Fruit fly (Drosophila melanogaster) whole organism, wandering third instar larva: ENCODE data around the gene Polr2D.

Experiments
- CrebA ChIP-seq: fragments of 200-800 bp; sonication (Bioruptor generic); optimal IDR thresholded peaks from 2 replicates; lab custom pipeline; 2016; ENCODE audit warnings: missing biosample characterization, mild to moderate bottlenecking, missing genetic modification characterization, borderline replicate concordance
- Dfd ChIP-seq: fragments of >200 bp; optimal IDR thresholded peaks from 2 replicates; lab custom pipeline; 2017; ENCODE audit warnings: missing biosample characterization, missing genetic modification characterization
- GATAd ChIP-seq: sonication (Bioruptor generic); optimal IDR thresholded peaks from 2 replicates; lab custom pipeline; 2016; ENCODE audit warnings: missing biosample characterization, missing genetic modification characterization
- HLH106 ChIP-seq: fragments of 200-800 bp; optimal IDR thresholded peaks from 3 replicates; lab custom pipeline; 2019; ENCODE audit warnings: missing biosample characterization, mild to moderate bottlenecking, missing genetic modification characterization, moderate library complexity
- Hnf4 ChIP-seq: fragments of 200-800 bp; sonication (Bioruptor generic); optimal IDR thresholded peaks from 2 replicates; lab custom pipeline; 2016; ENCODE audit warnings: missing biosample characterization, mild to moderate bottlenecking, missing genetic modification characterization
- Hr78 ChIP-seq: fragments of >200 bp; optimal IDR thresholded peaks from 2 replicates; lab custom pipeline; 2017; ENCODE audit warnings: missing biosample characterization, missing genetic modification characterization
- Hr83 ChIP-seq: fragments of 200-300 bp; sonication (Bioruptor generic); optimal IDR thresholded peaks from 2 replicates; lab custom pipeline; 2016; ENCODE audit warnings: missing biosample characterization, mild to moderate bottlenecking, missing genetic modification characterization, moderate library complexity; ENCODE audit not compliant: poor library complexity, severe bottlenecking
- Myc ChIP-seq: fragments of >200 bp; optimal IDR thresholded peaks from 2 replicates; lab custom pipeline; 2017
- N ChIP-seq: fragments of >200 bp; optimal IDR thresholded peaks from 2 replicates; lab custom pipeline; 2018; ENCODE audit warnings: missing biosample characterization, missing external identifiers, missing genetic modification characterization
- OdsH ChIP-seq: fragments of 200-800 bp; sonication (Bioruptor generic); optimal IDR thresholded peaks from 2 replicates; lab custom pipeline; 2016; ENCODE audit warnings: missing biosample characterization, mild to moderate bottlenecking, missing genetic modification characterization
- Rel ChIP-seq, 2 experiments: fragments of 200-800 bp; sonication (Bioruptor generic) in 1 of 2; optimal IDR thresholded peaks; 2 replicates in 1 of 2; 3 replicates in 1 of 2; lab custom pipeline; 2016 to 2019; ENCODE audit warnings: mild to moderate bottlenecking in 2 of 2, missing biosample characterization in 2 of 2, missing genetic modification characterization in 2 of 2, moderate library complexity in 1 of 2
- Sp1 ChIP-seq: fragments of 200-800 bp; sonication (Bioruptor generic); optimal IDR thresholded peaks from 3 replicates; lab custom pipeline; 2019; ENCODE audit warnings: missing biosample characterization, mild to moderate bottlenecking, missing genetic modification characterization, moderate library complexity
- Vsx2 ChIP-seq: fragments of 200-300, 225-300 bp; sonication (Bioruptor generic); optimal IDR thresholded peaks from 2 replicates; lab custom pipeline; 2018; ENCODE audit warnings: missing biosample characterization, missing genetic modification characterization; ENCODE audit not compliant: partially characterized antibody
- brk ChIP-seq: fragments of 200-800 bp; sonication (Bioruptor generic); optimal IDR thresholded peaks from 2 replicates; lab custom pipeline; 2016; ENCODE audit warnings: missing biosample characterization, mild to moderate bottlenecking, missing genetic modification characterization
- dl ChIP-seq, 2 experiments: fragments of 175-275, 200-275 bp in 1 of 2; fragments of 200-275 bp in 1 of 2; sonication (Bioruptor generic); optimal IDR thresholded peaks; lab custom pipeline; 2018; ENCODE audit warnings: mild to moderate bottlenecking in 2 of 2, missing biosample characterization in 2 of 2, missing genetic modification characterization in 2 of 2, moderate library complexity in 2 of 2; ENCODE audit not compliant: partially characterized antibody in 2 of 2, insufficient read depth in 1 of 2
- dmrt93B ChIP-seq: fragments of 200-800 bp; sonication (Bioruptor generic); optimal IDR thresholded peaks from 2 replicates; lab custom pipeline; 2018; ENCODE audit warnings: missing biosample characterization, mild to moderate bottlenecking, missing genetic modification characterization
- dsf ChIP-seq: sonication (Bioruptor generic); optimal IDR thresholded peaks from 2 replicates; lab custom pipeline; 2016; ENCODE audit warnings: missing biosample characterization, missing genetic modification characterization, borderline replicate concordance
- ey ChIP-seq: fragments of 200-800 bp; sonication (Bioruptor generic); optimal IDR thresholded peaks from 2 replicates; lab custom pipeline; 2016; ENCODE audit warnings: missing biosample characterization, missing genetic modification characterization
- foxo ChIP-seq, 2 experiments: fragments of 200-800 bp; sonication (Bioruptor generic); optimal IDR thresholded peaks; 2 replicates in 1 of 2; 3 replicates in 1 of 2; lab custom pipeline; 2016 to 2017; ENCODE audit warnings: missing biosample characterization in 2 of 2, missing genetic modification characterization in 2 of 2
- fru ChIP-seq: fragments of 200-800 bp; sonication (Bioruptor generic); optimal IDR thresholded peaks from 3 replicates; lab custom pipeline; 2016; ENCODE audit warnings: missing biosample characterization, mild to moderate bottlenecking, missing genetic modification characterization
- h ChIP-seq: fragments of 200-800 bp; sonication (Bioruptor generic); optimal IDR thresholded peaks from 3 replicates; lab custom pipeline; 2016; ENCODE audit warnings: missing biosample characterization, mild to moderate bottlenecking, missing genetic modification characterization
- jim ChIP-seq: fragments of 175-275, 200-325 bp; sonication (Bioruptor generic); optimal IDR thresholded peaks from 2 replicates; lab custom pipeline; 2016; ENCODE audit warnings: missing biosample characterization, mild to moderate bottlenecking, missing genetic modification characterization
- lola ChIP-seq: fragments of >200 bp; optimal IDR thresholded peaks from 2 replicates; lab custom pipeline; 2017; ENCODE audit warnings: missing biosample characterization, missing genetic modification characterization
- pan ChIP-seq: fragments of >200 bp; optimal IDR thresholded peaks from 2 replicates; lab custom pipeline; 2017
- psq ChIP-seq: fragments of 200-800 bp; sonication (Bioruptor generic); optimal IDR thresholded peaks from 3 replicates; lab custom pipeline; 2017; ENCODE audit warnings: missing biosample characterization, mild to moderate bottlenecking, missing genetic modification characterization, moderate library complexity
- rgr ChIP-seq: fragments of 200-800 bp; sonication (Bioruptor generic); optimal IDR thresholded peaks from 3 replicates; lab custom pipeline; 2016; ENCODE audit warnings: missing biosample characterization, mild to moderate bottlenecking, missing genetic modification characterization
- sage ChIP-seq: fragments of 200-800 bp; sonication (Bioruptor generic); optimal IDR thresholded peaks from 2 replicates; lab custom pipeline; 2016; ENCODE audit warnings: missing biosample characterization, mild to moderate bottlenecking, missing genetic modification characterization
- tai ChIP-seq: sonication (Bioruptor generic); optimal IDR thresholded peaks from 2 replicates; lab custom pipeline; 2016; ENCODE audit warnings: missing biosample characterization, missing genetic modification characterization
- usp ChIP-seq: fragments of >200 bp; optimal IDR thresholded peaks from 2 replicates; lab custom pipeline; 2017; ENCODE audit warnings: missing biosample characterization, missing genetic modification characterization
- woc ChIP-seq: sonication (Bioruptor generic); optimal IDR thresholded peaks from 2 replicates; lab custom pipeline; 2016; ENCODE audit warnings: missing biosample characterization, mild to moderate bottlenecking, missing genetic modification characterization

The Polr2D gene

DNA sequence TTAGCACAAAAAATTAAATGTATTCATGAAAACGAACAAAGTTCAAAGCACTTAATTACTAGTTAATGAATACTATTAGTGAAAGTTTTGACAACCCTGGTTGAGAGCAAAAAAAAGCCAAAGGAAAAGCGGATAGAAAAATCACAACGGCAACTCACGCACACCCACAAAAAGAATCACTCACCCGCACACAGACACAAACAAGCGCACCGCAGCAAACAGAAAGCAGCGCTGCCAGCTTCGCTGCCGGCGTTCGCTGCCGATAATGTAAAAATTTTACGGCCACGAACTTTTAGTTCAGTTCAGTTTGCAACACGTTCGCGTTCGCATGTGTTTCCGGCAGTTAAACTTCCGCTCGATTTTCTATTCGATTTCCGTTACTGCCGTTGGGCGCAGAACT lies 12.2 kb upstream of the Polr2D start, which contains the start of gene CG18599:
Gene CG18599, plus strand, starts transcription at position 301 of the 400 bp plus-strand sequence.
- TF ChIP-seq dl (GFP tag; optimal IDR thresholded peaks at IDR 0.05; lab: Kevin White, UChicago; ENCODE audit: insufficient read depth in 1 of 2, partially characterized antibody in 2 of 2) (no peak), GATAd (GFP tag; lab: Kevin White, UChicago) (no peak), rgr (GFP tag; lab: Kevin White, UChicago) (no peak), h (no peak), CrebA (GFP tag; lab: Kevin White, UChicago) (no peak), usp (GFP tag; lab: Kevin White, UChicago) (no peak), N (GFP tag; lab: Kevin White, UChicago) (no peak), Hr83 (no peak), brk (no peak), dmrt93B (GFP tag; lab: Kevin White, UChicago) (no peak)

DNA sequence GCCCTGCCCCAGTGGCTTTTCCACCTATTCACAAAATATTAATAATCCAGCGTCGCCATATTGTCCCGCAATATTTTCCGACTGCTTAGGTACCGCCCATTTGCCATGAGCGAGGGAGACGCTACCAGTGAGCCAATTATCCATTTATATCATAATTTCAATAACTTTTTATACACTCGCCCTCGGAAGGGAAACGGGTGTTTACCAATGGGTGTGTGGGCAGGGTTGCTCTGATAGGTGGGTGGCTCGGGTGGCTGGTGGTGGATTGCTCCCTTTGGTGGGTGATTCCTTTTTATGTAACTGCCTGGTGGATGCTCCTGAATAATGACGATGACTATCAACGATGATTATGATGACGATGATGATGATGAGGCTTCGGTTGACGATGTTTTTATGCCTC lies 11.4 kb upstream of the Polr2D start:
- TF ChIP-seq dl (GFP tag; optimal IDR thresholded peaks at IDR 0.05; lab: Kevin White, UChicago; ENCODE audit: insufficient read depth in 1 of 2, partially characterized antibody in 2 of 2) (no peak), woc (GFP tag; lab: Kevin White, UChicago) (no peak), HLH106 (tag; lab: Kevin White, UChicago) (no peak), dsf (no peak), Dfd (GFP tag; lab: Kevin White, UChicago) (no peak), Vsx2 (GFP tag; lab: Kevin White, UChicago) (peak; percentile 44), usp (GFP tag; lab: Kevin White, UChicago) (no peak), Sp1 (GFP tag; lab: Kevin White, UChicago) (no peak)

DNA sequence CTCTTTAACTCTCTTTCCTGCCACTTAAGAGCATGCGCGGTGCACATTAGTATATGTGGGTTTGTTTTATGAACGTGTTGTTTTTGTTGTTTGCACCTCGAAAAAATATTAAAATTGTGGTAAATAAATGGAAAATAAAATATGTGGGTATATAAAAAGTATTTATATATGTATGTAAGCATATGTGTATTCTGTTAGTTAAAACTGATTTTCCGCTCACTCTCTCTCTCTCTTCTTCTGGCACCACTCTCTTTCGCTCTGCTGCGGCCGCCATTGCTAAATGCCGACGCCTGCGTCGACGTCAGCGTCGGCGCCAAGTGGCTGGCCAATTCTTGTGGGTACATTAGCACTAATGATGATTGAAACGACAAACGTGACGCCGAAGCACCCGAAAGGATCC lies 10.0 kb upstream of the Polr2D start:
- TF ChIP-seq dmrt93B (GFP tag; lab: Kevin White, UChicago) (no peak), Hr78 (GFP tag; lab: Kevin White, UChicago) (no peak), sage (GFP tag; lab: Kevin White, UChicago) (no peak), fru (GFP tag; lab: Kevin White, UChicago) (no peak), h (no peak), N (GFP tag; lab: Kevin White, UChicago) (no peak), Dfd (GFP tag; lab: Kevin White, UChicago) (no peak), pan (lab: Kevin White, UChicago) (no peak), woc (GFP tag; lab: Kevin White, UChicago) (no peak), psq (GFP tag; lab: Kevin White, UChicago) (no peak), Myc (lab: Kevin White, UChicago) (no peak), CrebA (GFP tag; lab: Kevin White, UChicago) (no peak), Hr83 (no peak), usp (GFP tag; lab: Kevin White, UChicago) (no peak), foxo (GFP tag; optimal IDR thresholded peaks at IDR 0.05; lab: Kevin White, UChicago) (no peak), Rel (GFP tag; optimal IDR thresholded peaks at IDR 0.05; lab: Kevin White, UChicago) (no peak), Rel (tag; optimal IDR thresholded peaks at IDR 0.05; lab: Kevin White, UChicago) (no peak)
- TF ChIP-seq, all 38 proteins: peak for 0

DNA sequence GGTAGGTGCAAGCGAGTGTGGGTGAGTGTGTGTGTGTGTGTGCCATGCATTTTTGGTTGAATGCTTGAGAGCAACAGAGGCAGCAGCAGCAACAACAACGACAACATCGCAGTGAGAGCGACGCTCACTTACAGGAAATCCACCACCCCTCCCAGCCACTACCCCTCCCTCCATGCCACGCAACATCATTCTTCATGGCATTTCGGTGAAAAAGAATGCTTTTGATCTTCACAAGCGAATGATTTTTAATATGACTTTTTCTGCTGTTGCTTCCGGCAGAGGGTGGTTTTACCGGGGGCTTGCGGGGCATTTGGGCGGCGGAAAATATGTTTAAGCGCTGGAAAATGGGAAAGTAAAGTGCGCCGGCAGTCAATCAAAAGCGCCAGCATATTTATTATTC lies 6.3 kb upstream of the Polr2D start:
- TF ChIP-seq HLH106 (tag; lab: Kevin White, UChicago), result no peak
- no peak for TF ChIP-seq woc (GFP tag; lab: Kevin White, UChicago)
- no peak for TF ChIP-seq ey
- TF ChIP-seq tai (GFP tag; lab: Kevin White, UChicago), result no peak
- TF ChIP-seq Rel (GFP tag; optimal IDR thresholded peaks at IDR 0.05; lab: Kevin White, UChicago), result no peak
- no peak for TF ChIP-seq Rel (tag; optimal IDR thresholded peaks at IDR 0.05; lab: Kevin White, UChicago)
- no peak for TF ChIP-seq h
- TF ChIP-seq dl (GFP tag; optimal IDR thresholded peaks at IDR 0.05; lab: Kevin White, UChicago; ENCODE audit: insufficient read depth in 1 of 2, partially characterized antibody in 2 of 2), result no peak
- TF ChIP-seq sage (GFP tag; lab: Kevin White, UChicago), result no peak
- TF ChIP-seq Dfd (GFP tag; lab: Kevin White, UChicago), result no peak

DNA sequence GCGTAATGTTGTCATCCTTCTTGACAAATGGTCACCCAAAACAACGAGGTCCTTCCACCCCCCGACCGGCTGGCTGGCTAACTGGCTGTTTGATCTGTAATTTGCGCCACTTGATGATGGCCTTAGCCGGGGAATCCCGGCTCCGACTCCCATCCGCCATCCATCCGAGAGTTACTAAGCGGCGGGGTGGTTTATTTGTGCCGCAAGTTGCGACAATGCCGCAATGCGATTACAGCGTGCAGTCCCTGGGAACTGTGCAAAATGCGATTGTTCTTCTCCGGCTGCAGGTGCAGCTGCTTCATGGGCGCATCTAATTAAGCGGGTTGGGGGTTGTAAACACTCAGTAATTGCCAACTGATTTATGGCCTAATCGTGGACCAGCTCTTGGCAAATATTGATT lies 4.7 kb upstream of the Polr2D start:
- no peak for TF ChIP-seq OdsH (GFP tag; lab: Kevin White, UChicago)
- no peak for TF ChIP-seq brk
- TF ChIP-seq pan (lab: Kevin White, UChicago), result no peak
- no peak for TF ChIP-seq ey
- no peak for TF ChIP-seq woc (GFP tag; lab: Kevin White, UChicago)
- no peak for TF ChIP-seq Myc (lab: Kevin White, UChicago)
- no peak for TF ChIP-seq dsf
- no peak for TF ChIP-seq Hnf4
- TF ChIP-seq dl (GFP tag; optimal IDR thresholded peaks at IDR 0.05; lab: Kevin White, UChicago; ENCODE audit: insufficient read depth in 1 of 2, partially characterized antibody in 2 of 2), result no peak
- TF ChIP-seq HLH106 (tag; lab: Kevin White, UChicago), result no peak
- TF ChIP-seq jim (GFP tag; lab: Kevin White, UChicago), result no peak
- TF ChIP-seq Vsx2 (GFP tag; lab: Kevin White, UChicago), result no peak
- no peak for TF ChIP-seq Sp1 (GFP tag; lab: Kevin White, UChicago)
- no peak for TF ChIP-seq Dfd (GFP tag; lab: Kevin White, UChicago)
- TF ChIP-seq lola (GFP tag; lab: Kevin White, UChicago), result no peak
- TF ChIP-seq Hr78 (GFP tag; lab: Kevin White, UChicago), result no peak
- TF ChIP-seq Rel (GFP tag; optimal IDR thresholded peaks at IDR 0.05; lab: Kevin White, UChicago), result no peak
- no peak for TF ChIP-seq Rel (tag; optimal IDR thresholded peaks at IDR 0.05; lab: Kevin White, UChicago)
